Worm (Caenorhabditis elegans): ENCODE data around the gene mrp-7.

ce11 chrV:19737458-19737857 is 62.8 kb downstream of the mrp-7 start, which contains the start of gene W04E12.7:
- TF ChIP-seq mel-28 (tag; optimal IDR thresholded peaks at IDR 0.05; ENCODE audit: borderline replicate concordance) (no peak), fkh-3 (tag; optimal IDR thresholded peaks at IDR 0.05) (no peak), egl-44 (GFP tag; IDR thresholded peaks at IDR 0.05) (no peak), tbx-9 (tag; optimal IDR thresholded peaks at IDR 0.05; ENCODE audit: borderline replicate concordance) (no peak), unc-62 (GFP tag; optimal IDR thresholded peaks at IDR 0.05) (no peak), lin-54 (GFP tag; optimal IDR thresholded peaks at IDR 0.05) (no peak), Y79H2A.3 (GFP tag; conservative IDR thresholded peaks at IDR 0.05) (no peak), F49E8.2 (tag; optimal IDR thresholded peaks at IDR 0.05; ENCODE audit: insufficient read depth) (no peak), F39B2.1 (GFP tag; IDR thresholded peaks at IDR 0.05) (no peak)
